Fruit fly (Drosophila melanogaster) whole organism, embryonic: ENCODE data around the gene CG1172.

Experiments used
- Atf6 ChIP-seq: fragments of 200-800 bp; sonication (Bioruptor generic); IDR thresholded peaks from 2 replicates; pipeline ENCODE4 v1.3.6; 2022; ENCODE audit warnings: missing biosample characterization, missing genetic modification characterization
- CG11560 ChIP-seq: fragments of 200-800 bp; sonication (Bioruptor generic); IDR thresholded peaks from 3 replicates; pipeline ENCODE4 v1.3.6; 2022; ENCODE audit warnings: missing biosample characterization, missing genetic modification characterization
- CG11723 ChIP-seq: fragments of 200-800 bp; sonication (Bioruptor generic); optimal IDR thresholded peaks from 2 replicates; lab custom pipeline; 2017; ENCODE audit warnings: missing biosample characterization, mild to moderate bottlenecking, missing genetic modification characterization
- CG13296 ChIP-seq: fragments of 200-800 bp; sonication (Bioruptor generic); optimal IDR thresholded peaks from 3 replicates; lab custom pipeline; 2018; ENCODE audit warnings: missing biosample characterization, mild to moderate bottlenecking, missing genetic modification characterization
- CG13894 ChIP-seq: fragments of 200-800 bp; sonication (Bioruptor generic); optimal IDR thresholded peaks from 3 replicates; lab custom pipeline; 2018; ENCODE audit warnings: missing biosample characterization, mild to moderate bottlenecking, missing genetic modification characterization, moderate library complexity
- CG15011 ChIP-seq: fragments of 200-800 bp; sonication (Bioruptor generic); optimal IDR thresholded peaks from 3 replicates; lab custom pipeline; 2018; ENCODE audit warnings: missing biosample characterization, mild to moderate bottlenecking, missing genetic modification characterization
- CG15514 ChIP-seq: fragments of 200-800 bp; sonication (Bioruptor generic); optimal IDR thresholded peaks from 3 replicates; lab custom pipeline; 2017; ENCODE audit warnings: missing biosample characterization, missing genetic modification characterization, mild to moderate bottlenecking, moderate library complexity, missing genetic modification reagents
- CG17359 ChIP-seq: fragments of 200-800 bp; sonication (Bioruptor generic); optimal IDR thresholded peaks from 3 replicates; lab custom pipeline; 2018; ENCODE audit warnings: missing biosample characterization, mild to moderate bottlenecking, missing genetic modification characterization, moderate library complexity
- CG17385 ChIP-seq: fragments of 200-800 bp; sonication (Bioruptor generic); optimal IDR thresholded peaks from 3 replicates; lab custom pipeline; 2018; ENCODE audit warnings: missing biosample characterization, mild to moderate bottlenecking, missing genetic modification characterization
- CG18476 ChIP-seq: fragments of 200-800 bp; sonication (Bioruptor generic); optimal IDR thresholded peaks from 2 replicates; lab custom pipeline; 2016; ENCODE audit warnings: missing biosample characterization, mild to moderate bottlenecking, missing genetic modification characterization
- CG2678 ChIP-seq: fragments of 200-800 bp; sonication (Bioruptor generic); optimal IDR thresholded peaks from 3 replicates; lab custom pipeline; 2019; ENCODE audit warnings: missing biosample characterization, mild to moderate bottlenecking, missing genetic modification characterization, moderate library complexity
- CG2875 ChIP-seq: fragments of 200-800 bp; sonication (Bioruptor generic); optimal IDR thresholded peaks from 2 replicates; lab custom pipeline; 2017; ENCODE audit warnings: missing biosample characterization, mild to moderate bottlenecking, missing genetic modification characterization, missing genetic modification reagents
- CG30403 ChIP-seq: fragments of 200-800 bp; sonication (Bioruptor generic); optimal IDR thresholded peaks from 3 replicates; lab custom pipeline; 2016; ENCODE audit warnings: missing biosample characterization, missing genetic modification characterization
- CG3163 ChIP-seq: fragments of 200-800 bp; sonication (Bioruptor generic); optimal IDR thresholded peaks from 3 replicates; lab custom pipeline; 2016; ENCODE audit warnings: missing biosample characterization, missing genetic modification characterization
- CG32532 ChIP-seq: fragments of 200-800 bp; sonication (Bioruptor generic); IDR thresholded peaks from 2 replicates; pipeline ENCODE4 v1.3.6; 2022; ENCODE audit warnings: missing biosample characterization, missing genetic modification characterization
- CG4424 ChIP-seq: fragments of 200-800 bp; sonication (Bioruptor generic); optimal IDR thresholded peaks from 3 replicates; lab custom pipeline; 2016; ENCODE audit warnings: missing biosample characterization, missing genetic modification characterization
- CG5180 ChIP-seq: fragments of 200-800 bp; sonication (Bioruptor generic); optimal IDR thresholded peaks from 3 replicates; lab custom pipeline; 2017; ENCODE audit warnings: missing biosample characterization, missing genetic modification characterization, mild to moderate bottlenecking, moderate library complexity, missing genetic modification reagents
- CG6854 ChIP-seq: fragments of 200-800 bp; sonication (Bioruptor generic); optimal IDR thresholded peaks from 3 replicates; lab custom pipeline; 2017; ENCODE audit warnings: missing biosample characterization, mild to moderate bottlenecking, missing genetic modification characterization
- CG8388 ChIP-seq: fragments of 200-800 bp; sonication (Bioruptor generic); optimal IDR thresholded peaks from 2 replicates; lab custom pipeline; 2019; ENCODE audit warnings: missing biosample characterization, mild to moderate bottlenecking, missing genetic modification characterization, moderate library complexity
- CG8924 ChIP-seq: fragments of 200-800 bp; optimal IDR thresholded peaks from 3 replicates; lab custom pipeline; 2019; ENCODE audit warnings: missing biosample characterization, mild to moderate bottlenecking, missing genetic modification characterization, moderate library complexity
- CG9727 ChIP-seq: fragments of 200-800 bp; sonication (Bioruptor generic); optimal IDR thresholded peaks from 3 replicates; lab custom pipeline; 2017; ENCODE audit warnings: missing biosample characterization, mild to moderate bottlenecking, missing genetic modification characterization
- CG9817 ChIP-seq: fragments of 200-800 bp; sonication (Bioruptor generic); optimal IDR thresholded peaks from 2 replicates; lab custom pipeline; 2018; ENCODE audit warnings: missing biosample characterization, mild to moderate bottlenecking, missing genetic modification characterization, moderate library complexity
- CoRest ChIP-seq: fragments of 200-800 bp; sonication (Bioruptor generic); optimal IDR thresholded peaks from 3 replicates; lab custom pipeline; 2018; ENCODE audit warnings: missing biosample characterization, mild to moderate bottlenecking, missing genetic modification characterization, moderate library complexity
- Dek ChIP-seq: fragments of 200-800 bp; sonication (Bioruptor generic); optimal IDR thresholded peaks from 3 replicates; lab custom pipeline; 2019; ENCODE audit warnings: missing biosample characterization, mild to moderate bottlenecking, missing genetic modification characterization, moderate library complexity
- Gsc ChIP-seq: fragments of 200-800 bp; sonication (Bioruptor generic); IDR thresholded peaks from 2 replicates; pipeline ENCODE4 v1.3.6; 2022; ENCODE audit warnings: missing biosample characterization, missing genetic modification characterization
- HHEX ChIP-seq: fragments of 200-800 bp; sonication (Bioruptor generic); optimal IDR thresholded peaks from 3 replicates; lab custom pipeline; 2017; ENCODE audit warnings: missing biosample characterization, mild to moderate bottlenecking, missing genetic modification characterization, missing genetic modification reagents
- Hsf ChIP-seq: fragments of 200-800 bp; sonication (Bioruptor generic); optimal IDR thresholded peaks from 3 replicates; lab custom pipeline; 2016; ENCODE audit warnings: missing biosample characterization, missing genetic modification characterization
- Max ChIP-seq: fragments of 200-800 bp; sonication (Bioruptor generic); optimal IDR thresholded peaks from 2 replicates; lab custom pipeline; 2016; ENCODE audit warnings: missing biosample characterization, mild to moderate bottlenecking, missing genetic modification characterization
- NC2β ChIP-seq: fragments of 200-800 bp; sonication (Bioruptor generic); optimal IDR thresholded peaks from 2 replicates; lab custom pipeline; 2016; ENCODE audit warnings: missing biosample characterization, missing genetic modification characterization
- NK7.1 ChIP-seq: fragments of 200-800 bp; sonication (Bioruptor generic); optimal IDR thresholded peaks from 3 replicates; lab custom pipeline; 2016; ENCODE audit warnings: missing biosample characterization, missing genetic modification characterization
- Sox102F ChIP-seq: fragments of 200-800 bp; sonication (Bioruptor generic); optimal IDR thresholded peaks from 2 replicates; lab custom pipeline; 2018; ENCODE audit warnings: missing biosample characterization, mild to moderate bottlenecking, missing genetic modification characterization, moderate library complexity
- Xbp1 ChIP-seq: fragments of 200-800 bp; sonication (Bioruptor generic); optimal IDR thresholded peaks from 3 replicates; lab custom pipeline; 2016; ENCODE audit warnings: missing biosample characterization, mild to moderate bottlenecking, missing genetic modification characterization
- bcd ChIP-seq: fragments of 200-800 bp; sonication (Bioruptor generic); optimal IDR thresholded peaks from 2 replicates; lab custom pipeline; 2017; ENCODE audit warnings: missing biosample characterization, mild to moderate bottlenecking, missing genetic modification characterization
- caup ChIP-seq: fragments of 200-800 bp; sonication (Bioruptor generic); optimal IDR thresholded peaks from 3 replicates; lab custom pipeline; 2017; ENCODE audit warnings: missing biosample characterization, mild to moderate bottlenecking, missing genetic modification characterization, moderate library complexity; ENCODE audit not compliant: severe bottlenecking
- dmrt99B ChIP-seq: fragments of 200-800 bp; sonication (Bioruptor generic); optimal IDR thresholded peaks from 2 replicates; lab custom pipeline; 2018; ENCODE audit warnings: missing biosample characterization, mild to moderate bottlenecking, missing genetic modification characterization, moderate library complexity
- fd3F ChIP-seq: fragments of 200-800 bp; sonication (Bioruptor generic); optimal IDR thresholded peaks from 2 replicates; lab custom pipeline; 2018; ENCODE audit warnings: missing biosample characterization, mild to moderate bottlenecking, missing genetic modification characterization, moderate library complexity
- fd96Cb ChIP-seq: fragments of 200-800 bp; sonication (Bioruptor generic); optimal IDR thresholded peaks from 2 replicates; lab custom pipeline; 2018; ENCODE audit warnings: missing biosample characterization, mild to moderate bottlenecking, missing genetic modification characterization, moderate library complexity
- gem ChIP-seq: fragments of 200-800 bp; sonication (Bioruptor generic); optimal IDR thresholded peaks from 2 replicates; lab custom pipeline; 2019; ENCODE audit warnings: missing biosample characterization, mild to moderate bottlenecking, missing genetic modification characterization, moderate library complexity
- pan ChIP-seq, 4 experiments: fragments of >200 bp in 3 of 4; fragments of 200-800 bp in 1 of 4; sonication (Bioruptor generic) in 1 of 4; optimal IDR thresholded peaks in 3 of 4; IDR thresholded peaks in 1 of 4; 2 replicates each; pipeline versions ENCODE4 v1.3.6 to Lab custom; 2017 to 2022; ENCODE audit warnings: missing biosample characterization in 2 of 4, missing genetic modification characterization in 2 of 4, mixed read lengths in 1 of 4
- prd ChIP-seq, 3 experiments: fragments of >200 bp in 2 of 3; fragments of 200-800 bp in 1 of 3; sonication (Bioruptor generic) in 1 of 3; optimal IDR thresholded peaks in 2 of 3; IDR thresholded peaks in 1 of 3; 2 replicates in 2 of 3; 3 replicates in 1 of 3; pipeline versions ENCODE4 v1.3.6 to Lab custom; 2017 to 2022; ENCODE audit warnings: missing biosample characterization in 1 of 3, missing genetic modification characterization in 1 of 3
- row ChIP-seq: fragments of 200-800 bp; sonication (Bioruptor generic); IDR thresholded peaks from 3 replicates; pipeline ENCODE4 v1.3.6; 2022; ENCODE audit warnings: missing biosample characterization, missing genetic modification characterization
- schlank ChIP-seq: fragments of 200-800 bp; sonication (Bioruptor generic); optimal IDR thresholded peaks from 2 replicates; lab custom pipeline; 2018; ENCODE audit warnings: missing biosample characterization, mild to moderate bottlenecking, missing genetic modification characterization
- so ChIP-seq: fragments of 200-800 bp; sonication (Bioruptor generic); IDR thresholded peaks from 3 replicates; pipeline ENCODE4 v1.3.6; 2022; ENCODE audit warnings: missing biosample characterization, missing genetic modification characterization
- tup ChIP-seq: fragments of 200-800 bp; sonication (Bioruptor generic); optimal IDR thresholded peaks from 2 replicates; lab custom pipeline; 2016; ENCODE audit warnings: missing biosample characterization, mild to moderate bottlenecking, missing genetic modification characterization, moderate library complexity
- zf30C ChIP-seq: fragments of 200-800 bp; sonication (Bioruptor generic); optimal IDR thresholded peaks from 3 replicates; lab custom pipeline; 2018; ENCODE audit warnings: missing biosample characterization, mild to moderate bottlenecking, missing genetic modification characterization

Gene CG1172

dm6 chr3R:5412987-5413386 is 19.3 kb downstream of the CG1172 start (continued):
- TF ChIP-seq tup (GFP tag; lab: Kevin White, UChicago) (no peak), CG13894 (no peak), CG32532 (GFP tag; lab: Robert Waterston, UW) (0 out of 2 replicates have a peak, but pooled peaks have one; percentile 24), so (GFP tag; lab: Robert Waterston, UW) (no peak), Sox102F (peak; percentile 54), CG8388 (GFP tag; lab: Kevin White, UChicago) (peak; percentile 11), bcd (GFP tag; lab: Kevin White, UChicago) (peak; percentile 19), fd96Cb (tag; lab: Kevin White, UChicago) (peak; percentile 33), prd (optimal IDR thresholded peaks at IDR 0.05; lab: Kevin White, UChicago) (no peak), prd (GFP tag; IDR thresholded peaks at IDR 0.05; lab: Robert Waterston, UW) (peak; percentile 51; the same call in 2 of the 3 replicates), pan (optimal IDR thresholded peaks at IDR 0.05; lab: Kevin White, UChicago) (no peak), pan (GFP tag; optimal IDR thresholded peaks at IDR 0.05 in 1 of 2, IDR thresholded peaks at IDR 0.05 in 1 of 2) (peak in 1 of 2 experiments; percentile 46), CG9817 (tag; lab: Kevin White, UChicago) (peak; percentile 8), CG11560 (tag; lab: Robert Waterston, UW) (0 out of 3 replicates have a peak, but pooled peaks have one; percentile 21), CG17359 (peak; percentile 42), fd3F (GFP tag; lab: Kevin White, UChicago) (peak; percentile 25), Dek (tag; lab: Kevin White, UChicago) (peak; percentile 1), CG17385 (GFP tag; lab: Kevin White, UChicago) (peak; percentile 43), CG30403 (peak; percentile 31), CG2678 (tag; lab: Kevin White, UChicago) (peak; percentile 78), CG8924 (peak; percentile 47), CG2875 (peak; percentile 2), CG15011 (GFP tag; lab: Kevin White, UChicago) (peak; percentile 5), CG6854 (peak; percentile 19), Gsc (GFP tag; lab: Robert Waterston, UW) (no peak), CG13296 (GFP tag; lab: Kevin White, UChicago) (peak; percentile 63), CG5180 (GFP tag; lab: Kevin White, UChicago) (peak; percentile 12), NK7.1 (GFP tag; lab: Kevin White, UChicago) (no peak), Max (peak; percentile 7), dmrt99B (tag; lab: Kevin White, UChicago) (peak; percentile 69), Xbp1 (GFP tag; lab: Kevin White, UChicago) (peak; percentile 42), CG4424 (GFP tag; lab: Kevin White, UChicago) (peak; percentile 29), HHEX (GFP tag; lab: Kevin White, UChicago) (peak; percentile 47), CG11723 (GFP tag; lab: Kevin White, UChicago) (no peak), CG3163 (no peak), gem (tag; lab: Kevin White, UChicago) (peak; percentile 68), row (peak; percentile 46), CoRest (tag; lab: Kevin White, UChicago) (peak; percentile 58), Hsf (GFP tag; lab: Kevin White, UChicago) (peak; percentile 52), schlank (tag; lab: Kevin White, UChicago) (no peak), zf30C (peak; percentile 14), caup (peak; percentile 31), CG15514 (GFP tag; lab: Kevin White, UChicago) (peak; percentile 1), NC2β (GFP tag; lab: Kevin White, UChicago) (no peak), Atf6 (GFP tag; lab: Robert Waterston, UW) (peak; percentile 24; the same call in 1 of the 2 replicates), CG9727 (GFP tag; lab: Kevin White, UChicago) (peak; percentile 74), CG18476 (GFP tag; lab: Kevin White, UChicago) (peak; percentile 37)
